Worm (Caenorhabditis elegans): ENCODE results near the gene srd-21.

DNA sequence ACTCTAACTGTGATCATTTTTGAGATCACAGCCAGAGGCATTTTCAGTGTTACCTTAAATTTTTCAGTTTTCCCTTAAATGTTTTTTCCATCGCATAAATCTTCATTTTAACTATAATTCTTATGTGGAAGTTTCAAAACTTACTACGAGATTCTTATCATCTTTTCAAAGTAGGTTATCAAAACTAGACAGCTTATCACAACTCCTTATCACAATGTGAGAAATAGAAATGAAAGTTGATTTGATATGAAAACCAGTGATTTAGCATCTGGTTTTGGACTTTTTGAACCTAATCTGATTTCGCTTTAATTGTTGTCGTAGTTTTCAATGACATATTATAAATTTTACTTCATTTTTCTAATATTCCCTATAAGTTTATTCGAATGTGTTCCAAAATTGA is 6.2 kb downstream of the srd-21 start, which contains the start of gene mltn-11:
- TF ChIP-seq nhr-28 (tag; optimal IDR thresholded peaks at IDR 0.05) (no peak), nhr-76 (tag; optimal IDR thresholded peaks at IDR 0.05) (no peak), nhr-23 (tag; optimal IDR thresholded peaks at IDR 0.05) (no peak), pha-4 (tag; optimal IDR thresholded peaks at IDR 0.05) (no peak), tbx-2 (tag; optimal IDR thresholded peaks at IDR 0.05) (no peak), nfya-1 (tag; optimal IDR thresholded peaks at IDR 0.05; ENCODE audit: insufficient read depth) (no peak), elt-1 (tag; optimal IDR thresholded peaks at IDR 0.05) (no peak), unc-39 (tag; optimal IDR thresholded peaks at IDR 0.05) (no peak), nhr-237 (tag; optimal IDR thresholded peaks at IDR 0.05) (no peak)

Measured in whole organism, L3 larva.